Worm (Caenorhabditis elegans): Measurements from ENCODE around the gene Y57G11C.46.
A peak's percentile ranks its signal among the peaks of the same experiment; 100 is the strongest.

ce11 chrIV:14793900-14794624, 22.1 kb downstream of the Y57G11C.46 start:
- peak; percentile 26 for TF ChIP-seq him-1 (tag; optimal IDR thresholded peaks at IDR 0.05)
- no peak for TF ChIP-seq W03F9.2 (tag; optimal IDR thresholded peaks at IDR 0.05)
- TF ChIP-seq dao-5 (tag; optimal IDR thresholded peaks at IDR 0.05): no peak

Measured in whole organism, L4/young adult.